Worm (Caenorhabditis elegans): Measurements from ENCODE around the gene F01D4.8.

The F01D4.8 gene

DNA sequence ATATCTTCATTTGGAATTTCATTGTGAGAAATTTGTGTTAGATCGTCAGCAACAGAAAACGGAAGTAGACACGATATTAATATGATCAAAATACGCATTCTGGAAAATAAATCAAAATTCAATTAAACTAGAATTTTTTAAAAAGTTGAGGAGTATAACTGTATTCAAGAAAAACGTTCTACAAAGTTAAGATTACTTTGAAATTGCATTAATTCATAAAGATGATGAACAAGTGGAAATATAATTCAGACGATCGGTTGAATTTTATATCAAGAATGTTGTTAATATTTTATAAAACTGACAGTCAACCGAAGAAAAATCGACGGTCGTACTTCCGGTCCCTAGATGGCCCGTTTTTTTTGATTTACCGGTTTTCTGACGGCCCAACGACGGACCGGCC is at the start of gene F01D4.8:
F01D4.8 (minus strand) TSS at position 101 of the 400 bp plus-strand sequence.
- no peak for TF ChIP-seq jun-1 (tag; optimal IDR thresholded peaks at IDR 0.05)

DNA sequence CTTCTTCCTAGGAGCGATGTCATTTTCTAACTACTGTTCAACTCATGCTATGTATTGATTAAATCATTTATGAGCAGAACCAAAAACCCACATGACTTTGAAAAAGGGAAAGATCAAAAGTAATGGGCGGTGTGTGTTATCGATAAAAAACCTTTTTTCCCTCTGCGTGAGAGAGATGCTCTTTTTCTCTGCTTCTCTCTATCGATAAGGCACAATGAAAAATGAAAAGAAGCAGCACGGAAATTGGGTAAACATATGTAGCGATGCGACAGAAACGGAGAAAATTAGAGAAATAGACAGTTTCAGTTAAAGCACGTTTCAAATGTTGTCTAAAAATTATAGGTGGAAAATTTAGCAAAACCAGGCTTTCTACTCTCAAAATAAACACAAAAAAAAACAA is 49.4 kb upstream of the F01D4.8 start:
- TF ChIP-seq fkh-10 (GFP tag; optimal IDR thresholded peaks at IDR 0.05) (no peak), nhr-76 (tag; optimal IDR thresholded peaks at IDR 0.05) (no peak), skn-1 (tag; optimal IDR thresholded peaks at IDR 0.05) (peak; percentile 76), pha-4 (tag; optimal IDR thresholded peaks at IDR 0.05) (peak; percentile 96), R02D3.7 (tag; optimal IDR thresholded peaks at IDR 0.05) (no peak), lsy-12 (tag; optimal IDR thresholded peaks at IDR 0.05) (no peak), ztf-4 (tag; optimal IDR thresholded peaks at IDR 0.05) (no peak), aly-2 (tag; optimal IDR thresholded peaks at IDR 0.05) (no peak), nfya-1 (tag; optimal IDR thresholded peaks at IDR 0.05; ENCODE audit: insufficient read depth) (peak; percentile 59), hmg-11 (tag; optimal IDR thresholded peaks at IDR 0.05) (no peak), nhr-11 (tag; optimal IDR thresholded peaks at IDR 0.05) (peak; percentile 20), elt-2 (tag; optimal IDR thresholded peaks at IDR 0.05) (peak; percentile 88), ama-1 (optimal IDR thresholded peaks at IDR 0.05) (peak; percentile 29), nhr-237 (tag; optimal IDR thresholded peaks at IDR 0.05) (no peak), fos-1 (tag; optimal IDR thresholded peaks at IDR 0.05) (no peak), lin-39 (tag; optimal IDR thresholded peaks at IDR 0.05) (no peak), ceh-28 (tag; optimal IDR thresholded peaks at IDR 0.05) (peak; percentile 59), ceh-16 (tag; optimal IDR thresholded peaks at IDR 0.05) (no peak), egl-5 (tag; optimal IDR thresholded peaks at IDR 0.05) (peak; percentile 45), ZK546.5 (tag; optimal IDR thresholded peaks at IDR 0.05) (no peak), daf-12 (tag; optimal IDR thresholded peaks at IDR 0.05) (no peak), snpc-4 (tag; optimal IDR thresholded peaks at IDR 0.05) (no peak), jun-1 (tag; optimal IDR thresholded peaks at IDR 0.05) (peak; percentile 54), mdl-1 (tag; optimal IDR thresholded peaks at IDR 0.05) (peak; percentile 60), fkh-2 (tag; optimal IDR thresholded peaks at IDR 0.05) (no peak), pqm-1 (tag; optimal IDR thresholded peaks at IDR 0.05) (peak; percentile 97), ceh-82 (tag; optimal IDR thresholded peaks at IDR 0.05) (no peak)

DNA sequence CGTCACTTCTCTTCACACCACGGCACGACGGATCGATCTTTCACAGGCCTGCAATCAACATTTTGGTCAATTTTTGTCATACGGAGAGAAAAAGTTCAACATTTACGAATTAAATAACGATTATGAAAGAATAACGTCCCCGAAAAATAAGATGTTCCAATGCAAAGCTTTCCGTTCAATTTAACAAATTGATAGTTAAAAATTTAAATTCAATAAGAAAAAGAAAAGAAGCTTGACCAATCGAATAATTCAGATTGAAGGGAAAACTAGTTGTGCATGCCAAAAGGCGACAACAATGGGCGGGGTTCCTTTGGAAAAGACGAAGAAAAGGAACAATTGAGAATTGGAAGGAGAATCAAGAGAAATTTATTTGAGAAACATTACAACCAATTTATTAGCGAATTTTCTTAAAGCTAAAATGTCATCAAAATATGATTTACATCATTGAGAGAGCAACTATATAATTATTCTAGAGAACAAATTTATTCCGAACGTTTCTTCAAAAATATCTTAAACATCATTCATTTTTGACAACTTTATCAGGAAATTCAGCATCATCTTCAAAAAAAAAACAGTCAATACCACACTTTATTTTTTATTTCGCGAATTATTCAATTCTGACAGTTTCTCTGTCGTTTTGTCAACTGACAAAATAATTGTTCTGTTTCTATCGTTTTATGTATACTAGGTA is 48.8 kb upstream of the F01D4.8 start, which contains the start of gene tax-6:
tax-6 (minus strand) TSS at position 51 of the 691 bp plus-strand sequence.
- TF ChIP-seq nfya-1 (tag; optimal IDR thresholded peaks at IDR 0.05; ENCODE audit: insufficient read depth) (no peak), nhr-25 (tag; optimal IDR thresholded peaks at IDR 0.05) (no peak), lin-39 (tag; optimal IDR thresholded peaks at IDR 0.05) (no peak), nhr-12 (tag; optimal IDR thresholded peaks at IDR 0.05) (no peak), egl-5 (tag; optimal IDR thresholded peaks at IDR 0.05) (no peak), nhr-11 (tag; optimal IDR thresholded peaks at IDR 0.05) (no peak), lin-15B (tag; optimal IDR thresholded peaks at IDR 0.05) (no peak), ZK546.5 (tag; optimal IDR thresholded peaks at IDR 0.05) (no peak), daf-12 (tag; optimal IDR thresholded peaks at IDR 0.05) (no peak), nhr-237 (tag; optimal IDR thresholded peaks at IDR 0.05) (no peak)

DNA sequence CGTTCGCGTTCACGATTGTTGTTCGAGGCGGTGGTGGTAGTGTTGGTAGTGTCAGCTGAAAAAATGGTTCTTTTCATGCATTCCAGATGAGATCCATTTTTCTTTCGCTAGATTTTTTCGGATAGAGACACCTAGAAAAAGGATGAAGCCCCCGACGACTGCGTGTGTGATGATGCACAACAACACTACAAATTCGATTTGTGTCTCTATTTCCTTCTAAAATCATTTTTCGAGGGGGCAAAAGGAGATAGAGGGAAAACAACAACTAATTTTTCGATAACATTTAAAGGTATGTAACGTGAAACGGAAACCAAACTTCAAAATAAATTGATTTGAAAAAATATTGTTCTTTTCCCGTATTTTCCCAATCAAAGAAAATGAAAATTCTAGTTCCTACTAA is 47.6 kb upstream of the F01D4.8 start:
- TF ChIP-seq nhr-11 (tag; optimal IDR thresholded peaks at IDR 0.05), result no peak

DNA sequence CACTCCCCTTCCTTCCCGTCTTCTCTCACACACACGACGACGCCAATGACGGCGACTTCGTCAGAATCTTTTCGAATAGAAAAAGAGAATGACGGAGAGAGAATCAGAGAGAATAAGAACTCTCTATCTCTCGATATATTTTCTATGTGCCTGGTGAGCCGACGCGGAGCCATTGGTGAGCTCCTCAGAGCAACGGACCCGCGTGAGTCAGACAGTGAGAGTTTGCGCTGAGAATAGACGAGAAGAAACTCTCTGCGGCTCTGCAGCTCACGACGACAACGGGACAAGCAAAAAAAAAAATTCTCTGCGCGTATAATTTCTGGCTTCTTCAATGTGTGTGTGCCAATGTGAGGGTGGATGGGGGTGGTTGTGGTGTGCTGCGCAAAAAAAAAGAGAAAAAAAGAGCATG is 47.1 kb upstream of the F01D4.8 start:
- TF ChIP-seq ceh-16 (tag; optimal IDR thresholded peaks at IDR 0.05) (no peak), skn-1 (tag; optimal IDR thresholded peaks at IDR 0.05) (peak; percentile 27), ztf-11 (tag; optimal IDR thresholded peaks at IDR 0.05) (no peak), egl-5 (tag; optimal IDR thresholded peaks at IDR 0.05) (peak; percentile 21), fos-1 (tag; optimal IDR thresholded peaks at IDR 0.05) (peak; percentile 21), snpc-4 (tag; optimal IDR thresholded peaks at IDR 0.05) (peak; percentile 2), lin-15B (tag; optimal IDR thresholded peaks at IDR 0.05) (peak; percentile 55), egl-27 (tag; optimal IDR thresholded peaks at IDR 0.05) (no peak), fkh-10 (GFP tag; optimal IDR thresholded peaks at IDR 0.05) (peak; percentile 58), daf-12 (tag; optimal IDR thresholded peaks at IDR 0.05) (no peak), elt-3 (tag; optimal IDR thresholded peaks at IDR 0.05) (no peak), tbx-2 (tag; optimal IDR thresholded peaks at IDR 0.05) (peak; percentile 55), zag-1 (tag; optimal IDR thresholded peaks at IDR 0.05) (peak; percentile 62), nhr-11 (tag; optimal IDR thresholded peaks at IDR 0.05) (peak; percentile 71), nhr-76 (tag; optimal IDR thresholded peaks at IDR 0.05) (no peak), nhr-12 (tag; optimal IDR thresholded peaks at IDR 0.05) (no peak), ceh-9 (tag; optimal IDR thresholded peaks at IDR 0.05) (no peak), pha-4 (tag; optimal IDR thresholded peaks at IDR 0.05) (no peak), lsy-12 (tag; optimal IDR thresholded peaks at IDR 0.05) (no peak), nhr-67 (tag; optimal IDR thresholded peaks at IDR 0.05) (no peak), unc-62 (GFP tag; optimal IDR thresholded peaks at IDR 0.05) (no peak), hmg-11 (tag; optimal IDR thresholded peaks at IDR 0.05) (peak; percentile 67), eor-1 (tag; optimal IDR thresholded peaks at IDR 0.05) (no peak), nfya-1 (tag; optimal IDR thresholded peaks at IDR 0.05; ENCODE audit: insufficient read depth) (peak; percentile 86), pqm-1 (tag; optimal IDR thresholded peaks at IDR 0.05) (no peak), lin-39 (tag; optimal IDR thresholded peaks at IDR 0.05) (peak; percentile 88)

Data from whole organism, L3 larva.